Worm (Caenorhabditis elegans) whole organism, L2 larva: ENCODE measurements around the gene cha-1.

Source experiments
- C34F6.9 ChIP-seq: fragments of 150-350 bp; optimal IDR thresholded peaks from 2 replicates; lab custom pipeline; 2014; ENCODE audit warnings: missing biosample characterization, missing genetic modification characterization
- ceh-82 ChIP-seq: fragments of 150-350 bp; optimal IDR thresholded peaks from 2 replicates; lab custom pipeline; 2014; ENCODE audit warnings: missing biosample characterization, missing genetic modification characterization
- nhr-10 ChIP-seq: sonication (generic microtip); optimal IDR thresholded peaks from 2 replicates; lab custom pipeline; 2017; ENCODE audit warnings: missing biosample characterization, missing genetic modification characterization
- skn-1 ChIP-seq: sonication (generic microtip); optimal IDR thresholded peaks from 2 replicates; lab custom pipeline; 2017; ENCODE audit warnings: missing biosample characterization, missing genetic modification characterization
- unc-62 ChIP-seq: fragments of 150-350 bp; optimal IDR thresholded peaks from 2 replicates; lab custom pipeline; 2014; ENCODE audit warnings: missing biosample characterization, missing genetic modification reagents, missing genetic modification characterization
- ztf-4 ChIP-seq: fragments of 150-350 bp; optimal IDR thresholded peaks from 2 replicates; lab custom pipeline; 2014; ENCODE audit warnings: missing biosample characterization, missing genetic modification characterization

ce11 chrIV:3642189-3642588 is 17.7 kb upstream of the cha-1 start, which contains the start of gene CC8.3:
- TF ChIP-seq unc-62 (GFP tag; lab: Kevin White, UChicago), result no peak
- no peak for TF ChIP-seq ztf-4 (tag; lab: Kevin White, UChicago)
- no peak for TF ChIP-seq skn-1 (tag; lab: Kevin White, UChicago)
- TF ChIP-seq nhr-10 (tag; lab: Kevin White, UChicago), result no peak
- TF ChIP-seq C34F6.9 (tag; lab: Kevin White, UChicago), result no peak
- no peak for TF ChIP-seq ceh-82 (tag; lab: Kevin White, UChicago)
